Worm (Caenorhabditis elegans): ENCODE results near the gene F26G1.11.

- no peak for TF ChIP-seq lin-15B (tag; optimal IDR thresholded peaks at IDR 0.05)
- TF ChIP-seq F26F4.8 (GFP tag; conservative IDR thresholded peaks at IDR 0.05) = no peak
- TF ChIP-seq nhr-6 (tag; optimal IDR thresholded peaks at IDR 0.05) = no peak
- TF ChIP-seq ceh-20 (GFP tag; IDR thresholded peaks at IDR 0.05) = no peak
- no peak for TF ChIP-seq lin-13 (GFP tag; optimal IDR thresholded peaks at IDR 0.05)
- TF ChIP-seq ces-1 (GFP tag; optimal IDR thresholded peaks at IDR 0.05) = no peak
- TF ChIP-seq Y5F2A.4 (GFP tag; optimal IDR thresholded peaks at IDR 0.05) = no peak
- TF ChIP-seq arid-1 (GFP tag; conservative IDR thresholded peaks at IDR 0.05) = no peak
- TF ChIP-seq madf-5 (GFP tag; IDR thresholded peaks at IDR 0.05) = no peak
- TF ChIP-seq F49E8.2 (tag; optimal IDR thresholded peaks at IDR 0.05; ENCODE audit: borderline replicate concordance) = no peak
These were observed 9.3 kb upstream of the F26G1.11 start for ce11 chrII:4767612-4768011.

Data from whole organism, L4 larva.